Fruit fly (Drosophila melanogaster) whole organism, adult: ENCODE results near the gene RpL9.

ENCODE experiments used
- CG11617 ChIP-seq: fragments of 200-800 bp; sonication (Bioruptor generic); optimal IDR thresholded peaks from 2 replicates; lab custom pipeline; 2017; ENCODE audit warnings: mild to moderate bottlenecking, missing biosample characterization, missing genetic modification reagents, missing genetic modification characterization
- CG12768 ChIP-seq: fragments of 200-800 bp; sonication (Bioruptor generic); optimal IDR thresholded peaks from 2 replicates; lab custom pipeline; 2017; ENCODE audit warnings: missing biosample characterization, missing genetic modification characterization, mild to moderate bottlenecking, moderate library complexity, missing genetic modification reagents
- CG14711 ChIP-seq: fragments of 200-800 bp; sonication (Bioruptor generic); optimal IDR thresholded peaks from 2 replicates; lab custom pipeline; 2018; ENCODE audit warnings: missing biosample characterization, mild to moderate bottlenecking, missing genetic modification characterization, moderate library complexity
- CG1620 ChIP-seq: fragments of 200-800 bp; sonication (Bioruptor generic); optimal IDR thresholded peaks from 2 replicates; lab custom pipeline; 2016; ENCODE audit warnings: missing biosample characterization, missing genetic modification characterization
- CG33017 ChIP-seq: fragments of 200-800 bp; sonication (Bioruptor generic); optimal IDR thresholded peaks from 2 replicates; lab custom pipeline; 2018; ENCODE audit warnings: missing biosample characterization, mild to moderate bottlenecking, missing genetic modification characterization, moderate library complexity
- CG5204 ChIP-seq: fragments of 200-800 bp; sonication (Bioruptor generic); optimal IDR thresholded peaks from 2 replicates; lab custom pipeline; 2016; ENCODE audit warnings: missing biosample characterization, missing genetic modification characterization
- CG7045 ChIP-seq: fragments of 200-800 bp; sonication (Bioruptor generic); optimal IDR thresholded peaks from 2 replicates; lab custom pipeline; 2017; ENCODE audit warnings: missing biosample characterization, mild to moderate bottlenecking, missing genetic modification characterization
- CG7101 ChIP-seq: fragments of 200-800 bp; sonication (Bioruptor generic); optimal IDR thresholded peaks from 2 replicates; lab custom pipeline; 2018; ENCODE audit warnings: missing biosample characterization, mild to moderate bottlenecking, missing genetic modification characterization, moderate library complexity
- Clk ChIP-seq: fragments of 200-800 bp; sonication (Bioruptor generic); optimal IDR thresholded peaks from 2 replicates; lab custom pipeline; 2017; ENCODE audit warnings: missing biosample characterization, missing genetic modification characterization
- Crg-1 ChIP-seq: fragments of 200-800 bp; sonication (Bioruptor generic); optimal IDR thresholded peaks from 2 replicates; lab custom pipeline; 2016; ENCODE audit warnings: missing biosample characterization, missing genetic modification characterization
- Hr96 ChIP-seq: fragments of 200-800 bp; sonication (Bioruptor generic); optimal IDR thresholded peaks from 2 replicates; lab custom pipeline; 2016; ENCODE audit warnings: missing biosample characterization, missing genetic modification characterization
- Mnt ChIP-seq: fragments of 200-800 bp; sonication (Bioruptor generic); optimal IDR thresholded peaks from 2 replicates; lab custom pipeline; 2016; ENCODE audit warnings: missing biosample characterization, mild to moderate bottlenecking, missing genetic modification characterization
- bab1 ChIP-seq: fragments of 200-800 bp; sonication (Bioruptor generic); optimal IDR thresholded peaks from 3 replicates; lab custom pipeline; 2019; ENCODE audit warnings: missing biosample characterization, mild to moderate bottlenecking, missing genetic modification characterization, moderate library complexity
- cic ChIP-seq: fragments of 200-800 bp; sonication (Bioruptor generic); optimal IDR thresholded peaks from 2 replicates; lab custom pipeline; 2017; ENCODE audit warnings: missing biosample characterization, mild to moderate bottlenecking, missing genetic modification characterization, moderate library complexity
- cnc ChIP-seq, 2 experiments: fragments of >200 bp; optimal IDR thresholded peaks; 2 replicates each; lab custom pipeline; 2017
- kay ChIP-seq: fragments of 200-800 bp; sonication (Bioruptor generic); peaks from one replicate; lab custom pipeline; 2016; ENCODE audit warnings: missing biosample characterization, missing genetic modification characterization, borderline replicate concordance
- ovo ChIP-seq: fragments of 200-800 bp; sonication (Bioruptor generic); optimal IDR thresholded peaks from 2 replicates; lab custom pipeline; 2016; ENCODE audit warnings: missing biosample characterization, missing genetic modification characterization
- pad ChIP-seq: fragments of 200-800 bp; sonication (Bioruptor generic); optimal IDR thresholded peaks from 3 replicates; lab custom pipeline; 2017; ENCODE audit warnings: missing biosample characterization, missing genetic modification characterization, mild to moderate bottlenecking, moderate library complexity, missing genetic modification reagents
- tj ChIP-seq: fragments of 200-800 bp; sonication (Bioruptor generic); optimal IDR thresholded peaks from 3 replicates; lab custom pipeline; 2017; ENCODE audit warnings: missing biosample characterization, mild to moderate bottlenecking, missing genetic modification characterization, moderate library complexity
- toe ChIP-seq: fragments of 200-800 bp; sonication (Bioruptor generic); optimal IDR thresholded peaks from 2 replicates; lab custom pipeline; 2016; ENCODE audit warnings: missing biosample characterization, missing genetic modification characterization

Gene RpL9

dm6 chr2L:10968009-10968383, 36.0 kb downstream of the RpL9 start:
- TF ChIP-seq bab1 (GFP tag; lab: Kevin White, UChicago): no peak
- TF ChIP-seq cic (GFP tag; lab: Kevin White, UChicago): no peak
- no peak for TF ChIP-seq Clk (GFP tag; lab: Kevin White, UChicago)
- no peak for TF ChIP-seq CG1620 (GFP tag; lab: Kevin White, UChicago)
- TF ChIP-seq pad (GFP tag; lab: Kevin White, UChicago): no peak
- TF ChIP-seq Mnt (GFP tag; lab: Kevin White, UChicago): no peak
- TF ChIP-seq Crg-1 (GFP tag; lab: Kevin White, UChicago): no peak
- no peak for TF ChIP-seq tj (GFP tag; lab: Kevin White, UChicago)
- no peak for TF ChIP-seq CG5204 (GFP tag; lab: Kevin White, UChicago)
- TF ChIP-seq CG14711 (tag; lab: Kevin White, UChicago): no peak
- TF ChIP-seq CG11617 (GFP tag; lab: Kevin White, UChicago): no peak
- TF ChIP-seq Hr96 (GFP tag; lab: Kevin White, UChicago): no peak
- TF ChIP-seq CG7045: no peak
- TF ChIP-seq toe (GFP tag; lab: Kevin White, UChicago): no peak
- no peak for TF ChIP-seq cnc (optimal IDR thresholded peaks at IDR 0.05; lab: Kevin White, UChicago)
- no peak for TF ChIP-seq CG33017 (tag; lab: Kevin White, UChicago)
- no peak for TF ChIP-seq CG7101 (tag; lab: Kevin White, UChicago)
- no peak for TF ChIP-seq kay (GFP tag; lab: Kevin White, UChicago)
- TF ChIP-seq CG12768 (GFP tag; lab: Kevin White, UChicago): no peak

dm6 chr2L:10967257-10968008, 36.6 kb downstream of the RpL9 start:
- TF ChIP-seq CG12768 (GFP tag; lab: Kevin White, UChicago) (peak; percentile 86), Mnt (GFP tag; lab: Kevin White, UChicago) (peak; percentile 51), ovo (GFP tag; lab: Kevin White, UChicago) (peak; percentile 75), CG5204 (GFP tag; lab: Kevin White, UChicago) (no peak), toe (GFP tag; lab: Kevin White, UChicago) (no peak), CG11617 (GFP tag; lab: Kevin White, UChicago) (peak; percentile 29), CG33017 (tag; lab: Kevin White, UChicago) (no peak), cic (GFP tag; lab: Kevin White, UChicago) (peak; percentile 63), CG7101 (tag; lab: Kevin White, UChicago) (peak; percentile 1), tj (GFP tag; lab: Kevin White, UChicago) (peak; percentile 72), pad (GFP tag; lab: Kevin White, UChicago) (peak; percentile 85)

- no peak for TF ChIP-seq Hr96 (GFP tag; lab: Kevin White, UChicago)
- TF ChIP-seq CG7045: no peak
- no peak for TF ChIP-seq CG5204 (GFP tag; lab: Kevin White, UChicago)
- TF ChIP-seq cnc (optimal IDR thresholded peaks at IDR 0.05; lab: Kevin White, UChicago): no peak
- no peak for TF ChIP-seq bab1 (GFP tag; lab: Kevin White, UChicago)
- TF ChIP-seq CG7101 (tag; lab: Kevin White, UChicago): no peak
- no peak for TF ChIP-seq Crg-1 (GFP tag; lab: Kevin White, UChicago)
- no peak for TF ChIP-seq pad (GFP tag; lab: Kevin White, UChicago)
- no peak for TF ChIP-seq CG33017 (tag; lab: Kevin White, UChicago)
- no peak for TF ChIP-seq CG11617 (GFP tag; lab: Kevin White, UChicago)
- no peak for TF ChIP-seq ovo (GFP tag; lab: Kevin White, UChicago)
- TF ChIP-seq CG14711 (tag; lab: Kevin White, UChicago): no peak
- no peak for TF ChIP-seq Mnt (GFP tag; lab: Kevin White, UChicago)
- TF ChIP-seq tj (GFP tag; lab: Kevin White, UChicago): no peak
- no peak for TF ChIP-seq CG1620 (GFP tag; lab: Kevin White, UChicago)
- TF ChIP-seq cic (GFP tag; lab: Kevin White, UChicago): no peak
- TF ChIP-seq toe (GFP tag; lab: Kevin White, UChicago): no peak
- no peak for TF ChIP-seq CG12768 (GFP tag; lab: Kevin White, UChicago)
These were observed 38.0 kb downstream of the RpL9 start for dm6 chr2L:10965962-10966361.

- TF ChIP-seq CG7045 (no peak), CG11617 (GFP tag; lab: Kevin White, UChicago) (no peak), CG33017 (tag; lab: Kevin White, UChicago) (no peak), Crg-1 (GFP tag; lab: Kevin White, UChicago) (no peak), toe (GFP tag; lab: Kevin White, UChicago) (peak; percentile 13), Hr96 (GFP tag; lab: Kevin White, UChicago) (no peak), CG14711 (tag; lab: Kevin White, UChicago) (no peak), Clk (GFP tag; lab: Kevin White, UChicago) (no peak), kay (GFP tag; lab: Kevin White, UChicago) (no peak), pad (GFP tag; lab: Kevin White, UChicago) (peak; percentile 93), bab1 (GFP tag; lab: Kevin White, UChicago) (no peak), CG1620 (GFP tag; lab: Kevin White, UChicago) (no peak), CG5204 (GFP tag; lab: Kevin White, UChicago) (no peak), CG12768 (GFP tag; lab: Kevin White, UChicago) (no peak), Mnt (GFP tag; lab: Kevin White, UChicago) (no peak), ovo (GFP tag; lab: Kevin White, UChicago) (no peak), cnc (optimal IDR thresholded peaks at IDR 0.05; lab: Kevin White, UChicago) (no peak)
These were observed 39.5 kb downstream of the RpL9 start for dm6 chr2L:10964493-10964892.

dm6 chr2L:10963979-10964378, 40.0 kb downstream of the RpL9 start, which contains the start of gene dpr2:
Gene dpr2 (minus strand): TSS chr2L:10964153.
- no peak for TF ChIP-seq Clk (GFP tag; lab: Kevin White, UChicago)
- no peak for TF ChIP-seq CG12768 (GFP tag; lab: Kevin White, UChicago)
- no peak for TF ChIP-seq cic (GFP tag; lab: Kevin White, UChicago)
- no peak for TF ChIP-seq CG14711 (tag; lab: Kevin White, UChicago)
- no peak for TF ChIP-seq cnc (optimal IDR thresholded peaks at IDR 0.05; lab: Kevin White, UChicago)
- TF ChIP-seq bab1 (GFP tag; lab: Kevin White, UChicago): no peak
- TF ChIP-seq CG11617 (GFP tag; lab: Kevin White, UChicago): no peak
- TF ChIP-seq Crg-1 (GFP tag; lab: Kevin White, UChicago): no peak
- TF ChIP-seq CG1620 (GFP tag; lab: Kevin White, UChicago): no peak
- TF ChIP-seq tj (GFP tag; lab: Kevin White, UChicago): no peak
- TF ChIP-seq pad (GFP tag; lab: Kevin White, UChicago): no peak
- no peak for TF ChIP-seq kay (GFP tag; lab: Kevin White, UChicago)
- TF ChIP-seq Mnt (GFP tag; lab: Kevin White, UChicago): no peak
- TF ChIP-seq toe (GFP tag; lab: Kevin White, UChicago): no peak
- TF ChIP-seq CG33017 (tag; lab: Kevin White, UChicago): no peak
- no peak for TF ChIP-seq Hr96 (GFP tag; lab: Kevin White, UChicago)
- no peak for TF ChIP-seq CG7101 (tag; lab: Kevin White, UChicago)
- no peak for TF ChIP-seq CG5204 (GFP tag; lab: Kevin White, UChicago)
- TF ChIP-seq ovo (GFP tag; lab: Kevin White, UChicago): no peak
- no peak for TF ChIP-seq CG7045
